Fruit fly (Drosophila melanogaster): ENCODE measurements around the gene CG5439.

Gene CG5439

DNA sequence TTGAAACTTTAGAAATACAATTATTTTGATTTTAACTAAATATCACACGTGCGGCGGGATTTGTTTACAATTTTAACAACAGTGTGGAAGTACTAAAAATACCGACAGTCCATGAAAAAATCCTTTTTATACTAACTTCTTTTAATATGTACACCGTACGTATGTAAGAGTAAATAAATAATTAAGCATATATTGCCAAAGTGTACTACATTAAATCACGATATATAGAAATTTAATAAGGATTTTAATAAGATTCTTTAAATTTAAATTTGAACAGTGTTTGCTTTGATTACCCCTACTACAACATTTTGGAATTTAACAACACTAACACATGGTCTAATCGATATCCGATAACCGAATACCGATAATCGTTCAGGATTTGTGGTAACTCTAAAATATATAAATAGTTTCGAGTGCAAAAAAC is 45.3 kb downstream of the CG5439 start, which contains the start of the genes Ski6 and CG16812 (continued):
- no peak for TF ChIP-seq CG8944 (GFP tag; optimal IDR thresholded peaks at IDR 0.05)
- no peak for TF ChIP-seq wor (GFP tag; IDR thresholded peaks at IDR 0.05)
- TF ChIP-seq Med (GFP tag) = peak; percentile 84
- no peak for TF ChIP-seq grn (GFP tag; optimal IDR thresholded peaks at IDR 0.05)
- no peak for TF ChIP-seq CG18599 (GFP tag; optimal IDR thresholded peaks at IDR 0.05)
- TF ChIP-seq Pdp1 (GFP tag; optimal IDR thresholded peaks at IDR 0.05) = peak; percentile 42 to 56
- TF ChIP-seq pho (GFP tag; optimal IDR thresholded peaks at IDR 0.05) = peak; percentile 50
- TF ChIP-seq CG42726 (GFP tag; IDR thresholded peaks at IDR 0.05; ENCODE audit: partially characterized antibody) = no peak
- TF ChIP-seq MESR4 (GFP tag; optimal IDR thresholded peaks at IDR 0.05) = peak; percentile 41
- TF ChIP-seq CG10462 (GFP tag; optimal IDR thresholded peaks at IDR 0.05) = peak; percentile 40
- TF ChIP-seq bbx (GFP tag; IDR thresholded peaks at IDR 0.05; ENCODE audit: partially characterized antibody) = no peak
- TF ChIP-seq Sry-β (GFP tag; optimal IDR thresholded peaks at IDR 0.05) = no peak
- TF ChIP-seq Camta (GFP tag; optimal IDR thresholded peaks at IDR 0.05) = peak; percentile 48
- TF ChIP-seq CG13424 (tag; optimal IDR thresholded peaks at IDR 0.05) = peak; percentile 85
- TF ChIP-seq corto (GFP tag; optimal IDR thresholded peaks at IDR 0.05) = no peak
- no peak for TF ChIP-seq CG2889 (GFP tag; IDR thresholded peaks at IDR 0.05)
- no peak for TF ChIP-seq CG8089 (GFP tag; optimal IDR thresholded peaks at IDR 0.05)
- TF ChIP-seq Ets97D (GFP tag; optimal IDR thresholded peaks at IDR 0.05) = peak; percentile 45
- TF ChIP-seq CG13123 (GFP tag; optimal IDR thresholded peaks at IDR 0.05) = peak; percentile 67
- TF ChIP-seq CG12219 (GFP tag; optimal IDR thresholded peaks at IDR 0.05) = no peak
- no peak for TF ChIP-seq CG1529 (GFP tag; optimal IDR thresholded peaks at IDR 0.05)
- TF ChIP-seq CG4282 (GFP tag; optimal IDR thresholded peaks at IDR 0.05) = no peak
- TF ChIP-seq nerfin-1 (tag; optimal IDR thresholded peaks at IDR 0.05) = peak; percentile 82
- peak; percentile 65 for TF ChIP-seq CG12299 (tag; optimal IDR thresholded peaks at IDR 0.05)
- no peak for TF ChIP-seq slp2 (GFP tag; optimal IDR thresholded peaks at IDR 0.05)
- no peak; the same call in 1 of the 2 replicates for TF ChIP-seq sob (GFP tag; IDR thresholded peaks at IDR 0.05)
- no peak for TF ChIP-seq hb (GFP tag; IDR thresholded peaks at IDR 0.05; ENCODE audit: partially characterized antibody)
- TF ChIP-seq CG13287 (GFP tag; IDR thresholded peaks at IDR 0.05; ENCODE audit: partially characterized antibody) = peak; percentile 65
- peak in 1 of 2 experiments; percentile 62 for TF ChIP-seq crp (GFP tag; optimal IDR thresholded peaks at IDR 0.05)
- TF ChIP-seq Hr39 (optimal IDR thresholded peaks at IDR 0.05) = no peak
- peak; percentile 60; the same call in 2 of the 3 replicates for TF ChIP-seq dysf (GFP tag; IDR thresholded peaks at IDR 0.05)
- TF ChIP-seq Dp (GFP tag; optimal IDR thresholded peaks at IDR 0.05) = peak; percentile 57
- no peak for TF ChIP-seq Vsx1 (GFP tag; optimal IDR thresholded peaks at IDR 0.05)
- TF ChIP-seq CG16815 (GFP tag; optimal IDR thresholded peaks at IDR 0.05) = peak; percentile 60
- peak; percentile 26; the same call in 1 of the 3 replicates for TF ChIP-seq B-H1 (GFP tag; IDR thresholded peaks at IDR 0.05)
- TF ChIP-seq nmo (GFP tag; optimal IDR thresholded peaks at IDR 0.05) = peak; percentile 84
- TF ChIP-seq Hr51 (GFP tag; optimal IDR thresholded peaks at IDR 0.05) = no peak
- no peak for TF ChIP-seq knrl (GFP tag; IDR thresholded peaks at IDR 0.05; ENCODE audit: partially characterized antibody)
- no peak; the same call in 2 of the 3 replicates for TF ChIP-seq so (GFP tag; IDR thresholded peaks at IDR 0.05)
- peak; percentile 48; the same call in 1 of the 2 replicates for TF ChIP-seq NFAT (GFP tag; IDR thresholded peaks at IDR 0.05)
- TF ChIP-seq Nf-YC (tag; optimal IDR thresholded peaks at IDR 0.05) = no peak
- peak; percentile 81 for TF ChIP-seq Sox102F (GFP tag; optimal IDR thresholded peaks at IDR 0.05)
- TF ChIP-seq dpn (GFP tag; optimal IDR thresholded peaks at IDR 0.05) = peak; percentile 2 to 80
- no peak; the same call in 1 of the 2 replicates for TF ChIP-seq Ravus (GFP tag; IDR thresholded peaks at IDR 0.05)
- no peak for TF ChIP-seq Oaz (GFP tag; IDR thresholded peaks at IDR 0.05)
- no peak for TF ChIP-seq hth (optimal IDR thresholded peaks at IDR 0.05)
- TF ChIP-seq Dad (GFP tag; optimal IDR thresholded peaks at IDR 0.05) = no peak
- TF ChIP-seq H15 (GFP tag; IDR thresholded peaks at IDR 0.05) = peak; percentile 42; the same call in 1 of the 3 replicates
